Fruit fly (Drosophila melanogaster): ENCODE data around the gene CG8664.

- TF ChIP-seq psq (optimal IDR thresholded peaks at IDR 0.05), result no peak
- TF ChIP-seq usp (GFP tag; optimal IDR thresholded peaks at IDR 0.05), result no peak
Observed at dm6 chrX:17236468-17236867, 46.1 kb downstream of the CG8664 start.

All from whole organism.